Worm (Caenorhabditis elegans): Measurements from ENCODE around the gene mul-1.

DNA sequence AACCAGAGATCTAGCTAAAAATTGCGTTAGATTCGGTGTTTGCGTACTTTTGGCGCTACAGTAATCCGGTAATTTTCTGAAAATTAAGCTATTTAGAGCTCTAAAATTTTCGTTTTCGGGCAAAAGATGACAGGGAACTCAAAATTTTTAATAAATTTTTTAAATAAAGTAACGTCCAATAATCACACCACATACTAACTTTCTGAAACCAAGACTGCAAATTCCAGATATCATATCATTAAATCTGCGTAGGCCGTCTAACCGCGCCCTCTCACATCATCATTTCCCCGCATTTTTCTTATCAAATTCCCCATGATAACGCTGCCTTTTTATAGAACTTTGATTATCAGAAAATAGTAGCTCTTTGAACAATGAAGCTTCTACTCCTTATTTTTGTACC, 5.5 kb downstream of the mul-1 start, which contains the start of gene drd-50:
- TF ChIP-seq fkh-10 (GFP tag; optimal IDR thresholded peaks at IDR 0.05) (no peak), C38D4.7 (GFP tag; optimal IDR thresholded peaks at IDR 0.05) (no peak), Y22D7AL.16 (tag; optimal IDR thresholded peaks at IDR 0.05) (no peak), nhr-11 (tag; optimal IDR thresholded peaks at IDR 0.05) (no peak), che-1 (tag; optimal IDR thresholded peaks at IDR 0.05) (no peak)
